Worm (Caenorhabditis elegans) whole organism, L1 larva: Measurements from ENCODE around the gene srh-44.

Source experiments
- C34B4.2 ChIP-seq: sonication (generic microtip); optimal IDR thresholded peaks from 2 replicates; lab custom pipeline; 2017; ENCODE audit warnings: mild to moderate bottlenecking, missing genetic modification characterization, missing compliant biosample characterization
- F16B12.6 ChIP-seq: fragments of 150-350 bp; optimal IDR thresholded peaks from 2 replicates; lab custom pipeline; 2014; ENCODE audit warnings: missing biosample characterization, missing genetic modification characterization
- blmp-1 ChIP-seq: fragments of 150-350 bp; optimal IDR thresholded peaks from 2 replicates; lab custom pipeline; 2014; ENCODE audit warnings: missing biosample characterization, missing genetic modification characterization
- ceh-63 ChIP-seq: fragments of 200-800 bp; sonication (Bioruptor generic); optimal IDR thresholded peaks from 2 replicates; lab custom pipeline; 2018; ENCODE audit warnings: mild to moderate bottlenecking, missing genetic modification characterization, missing compliant biosample characterization
- ceh-88 ChIP-seq: fragments of 200-800 bp; sonication (Bioruptor generic); IDR thresholded peaks from 2 replicates; pipeline ENCODE4 v1.3.6; 2022; ENCODE audit warnings: missing genetic modification characterization, missing compliant biosample characterization
- ceh-90 ChIP-seq: sonication (generic microtip); optimal IDR thresholded peaks from 2 replicates; lab custom pipeline; 2016; ENCODE audit warnings: missing genetic modification characterization, missing compliant biosample characterization
- ces-1 ChIP-seq: fragments of 150-350 bp; optimal IDR thresholded peaks from 2 replicates; lab custom pipeline; 2014; ENCODE audit warnings: missing biosample characterization, missing genetic modification reagents, missing genetic modification characterization
- efl-1 ChIP-seq, 4 experiments: fragments of 150-350 bp; optimal IDR thresholded peaks in 3 of 4; peaks in 1 of 4; 1 replicate in 1 of 4; 2 replicates in 3 of 4; lab custom pipeline; 2014; ENCODE audit warnings: missing biosample characterization in 2 of 4, missing genetic modification characterization in 2 of 4, missing genetic modification reagents in 2 of 4
- efl-3 ChIP-seq: fragments of 200-800 bp; sonication (Bioruptor generic); optimal IDR thresholded peaks from 2 replicates; lab custom pipeline; 2018; ENCODE audit warnings: mild to moderate bottlenecking, missing genetic modification characterization, missing compliant biosample characterization
- elt-2 ChIP-seq: sonication (generic microtip); optimal IDR thresholded peaks from 2 replicates; lab custom pipeline; 2016; ENCODE audit warnings: missing genetic modification characterization, mild to moderate bottlenecking, inconsistent platforms, missing compliant biosample characterization, missing genetic modification reagents
- fkh-10 ChIP-seq: sonication (generic microtip); optimal IDR thresholded peaks from 2 replicates; lab custom pipeline; 2017; ENCODE audit warnings: missing biosample characterization, missing genetic modification reagents, missing genetic modification characterization
- hlh-4 ChIP-seq: sonication (generic microtip); optimal IDR thresholded peaks from 2 replicates; lab custom pipeline; 2016; ENCODE audit warnings: mild to moderate bottlenecking, missing genetic modification characterization, missing compliant biosample characterization
- hpl-2 ChIP-seq: fragments of 150-350 bp; optimal IDR thresholded peaks from 2 replicates; lab custom pipeline; 2014; ENCODE audit warnings: missing biosample characterization, missing genetic modification reagents, missing genetic modification characterization
- irx-1 ChIP-seq: sonication (generic microtip); optimal IDR thresholded peaks from 2 replicates; lab custom pipeline; 2016; ENCODE audit warnings: missing genetic modification characterization, missing compliant biosample characterization
- isw-1 ChIP-seq: fragments of 200-800 bp; sonication (Bioruptor generic); IDR thresholded peaks from 2 replicates; pipeline ENCODE4 v1.3.6; 2022; ENCODE audit warnings: missing genetic modification characterization, missing compliant biosample characterization
- lin-13 ChIP-seq: fragments of 150-350 bp; optimal IDR thresholded peaks from 2 replicates; lab custom pipeline; 2014; ENCODE audit warnings: missing biosample characterization, missing genetic modification reagents, missing genetic modification characterization
- lin-35 ChIP-seq, 2 experiments: fragments of 150-350 bp; optimal IDR thresholded peaks; 2 replicates each; lab custom pipeline; 2014; ENCODE audit warnings: missing biosample characterization in 2 of 2, missing genetic modification characterization in 2 of 2, missing genetic modification reagents in 2 of 2
- mep-1 ChIP-seq: fragments of 150-350 bp; optimal IDR thresholded peaks from 2 replicates; lab custom pipeline; 2014; ENCODE audit warnings: missing biosample characterization, missing genetic modification characterization
- nhr-11 ChIP-seq: fragments of 150-350 bp; optimal IDR thresholded peaks from 2 replicates; lab custom pipeline; 2014; ENCODE audit warnings: missing biosample characterization, missing genetic modification characterization
- nhr-71 ChIP-seq: sonication (generic microtip); optimal IDR thresholded peaks from 2 replicates; lab custom pipeline; 2016; ENCODE audit warnings: mild to moderate bottlenecking, missing genetic modification characterization, moderate library complexity, missing compliant biosample characterization
- nhr-84 ChIP-seq: sonication (generic microtip); optimal IDR thresholded peaks from 2 replicates; lab custom pipeline; 2017; ENCODE audit warnings: missing biosample characterization, missing genetic modification characterization
- nhr-90 ChIP-seq: sonication (generic microtip); optimal IDR thresholded peaks from 2 replicates; lab custom pipeline; 2016; ENCODE audit warnings: mild to moderate bottlenecking, missing genetic modification characterization, missing compliant biosample characterization; ENCODE audit not compliant: poor library complexity
- pag-3 ChIP-seq: sonication (generic microtip); optimal IDR thresholded peaks from 2 replicates; lab custom pipeline; 2017; ENCODE audit warnings: missing genetic modification characterization, mild to moderate bottlenecking, missing compliant biosample characterization, antibody characterized with exemption, borderline replicate concordance; ENCODE audit not compliant: insufficient read depth
- skn-1 ChIP-seq: fragments of 150-350 bp; optimal IDR thresholded peaks from 2 replicates; lab custom pipeline; 2014; ENCODE audit warnings: missing biosample characterization, missing genetic modification characterization
- tbx-2 ChIP-seq: sonication (generic microtip); optimal IDR thresholded peaks from 2 replicates; lab custom pipeline; 2016; ENCODE audit warnings: missing genetic modification characterization, missing compliant biosample characterization
- unc-30 ChIP-seq: sonication (generic microtip); optimal IDR thresholded peaks from 2 replicates; lab custom pipeline; 2017; ENCODE audit warnings: missing biosample characterization, missing genetic modification characterization
- unc-62 ChIP-seq: fragments of 150-350 bp; optimal IDR thresholded peaks from 2 replicates; lab custom pipeline; 2014; ENCODE audit warnings: missing biosample characterization, missing genetic modification reagents, missing genetic modification characterization
- unc-86 ChIP-seq: sonication (generic microtip); optimal IDR thresholded peaks from 2 replicates; lab custom pipeline; 2016; ENCODE audit warnings: missing genetic modification characterization, missing compliant biosample characterization
- unc-98 ChIP-seq: fragments of 200-800 bp; sonication (Bioruptor generic); IDR thresholded peaks from 2 replicates; pipeline ENCODE4 v1.3.6; 2022; ENCODE audit warnings: missing genetic modification characterization, missing compliant biosample characterization
- xbp-1 ChIP-seq: sonication (generic microtip); optimal IDR thresholded peaks from 2 replicates; lab custom pipeline; 2016; ENCODE audit warnings: missing genetic modification characterization, missing compliant biosample characterization
- zip-4 ChIP-seq: fragments of 200-800 bp; sonication (Bioruptor generic); optimal IDR thresholded peaks from 2 replicates; lab custom pipeline; 2018; ENCODE audit warnings: mild to moderate bottlenecking, missing genetic modification characterization, moderate library complexity, missing compliant biosample characterization

Gene srh-44

DNA sequence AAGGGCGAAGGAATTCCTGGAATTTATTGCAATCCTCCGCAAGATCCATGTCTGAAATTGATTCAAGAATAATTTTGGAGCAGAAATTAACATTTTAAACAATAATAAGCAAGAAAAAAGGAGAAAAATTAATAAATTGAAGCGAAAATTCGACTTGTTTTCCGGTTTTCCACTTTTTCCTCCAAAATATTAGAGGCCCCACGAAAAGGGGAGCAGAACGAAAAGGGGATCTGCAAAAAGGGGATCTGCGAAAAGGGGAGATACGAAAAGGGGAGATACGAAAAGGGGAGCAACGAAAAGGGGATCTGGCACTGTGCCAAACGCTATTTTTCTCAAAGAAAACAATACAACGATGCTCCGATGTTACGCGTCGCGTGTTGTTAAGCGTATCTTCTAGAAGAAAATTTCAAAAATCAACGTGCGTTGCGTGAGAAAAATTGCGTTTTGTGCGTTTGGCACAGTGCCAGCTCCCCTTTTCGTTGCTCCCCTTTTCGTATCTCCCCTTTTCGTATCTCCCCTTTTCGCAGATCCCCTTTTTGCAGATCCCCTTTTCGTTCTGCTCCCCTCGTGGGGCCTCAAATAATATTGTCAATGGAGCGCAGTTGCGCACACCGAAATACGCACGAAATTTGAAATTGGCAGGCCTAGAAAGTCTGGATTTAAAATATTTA, 19.7 kb downstream of the srh-44 start, which contains the start of gene Y62F5A.12 (continued):
- TF ChIP-seq fkh-10 (GFP tag; lab: Kevin White, UChicago): peak; percentile 81
- peak; percentile 42 for TF ChIP-seq elt-2
- peak; percentile 82 for TF ChIP-seq tbx-2 (tag; lab: Kevin White, UChicago)
- peak; percentile 10 for TF ChIP-seq efl-3 (GFP tag; lab: Kevin White, UChicago)
- TF ChIP-seq lin-13 (GFP tag; lab: Kevin White, UChicago): peak; percentile 59
- TF ChIP-seq mep-1 (tag; lab: Kevin White, UChicago): peak; percentile 63
- peak; percentile 51 for TF ChIP-seq ceh-90 (tag; lab: Kevin White, UChicago)
- TF ChIP-seq zip-4 (GFP tag; lab: Kevin White, UChicago): peak; percentile 11
- peak; percentile 86 for TF ChIP-seq ceh-63 (GFP tag; lab: Kevin White, UChicago)

- TF ChIP-seq nhr-11 (tag; lab: Kevin White, UChicago) (no peak), unc-98 (GFP tag; lab: Robert Waterston, UW) (no peak), C34B4.2 (tag; lab: Kevin White, UChicago) (no peak), nhr-90 (tag; lab: Kevin White, UChicago) (no peak), ces-1 (no peak), pag-3 (tag; lab: Kevin White, UChicago) (no peak), fkh-10 (GFP tag; lab: Kevin White, UChicago) (no peak)
Observed at ce11 chrII:11535429-11535828, 20.6 kb downstream of the srh-44 start.

- TF ChIP-seq hlh-4 (tag; lab: Kevin White, UChicago) (no peak), efl-1 (optimal IDR thresholded peaks at IDR 0.05; lab: Kevin White, UChicago) (no peak), efl-1 (GFP tag; optimal IDR thresholded peaks at IDR 0.05 in 1 of 2; lab: Kevin White, UChicago) (peak in 1 of 2 experiments; percentile 82)
Observed at ce11 chrII:11535924-11536323, 21.0 kb downstream of the srh-44 start.

DNA sequence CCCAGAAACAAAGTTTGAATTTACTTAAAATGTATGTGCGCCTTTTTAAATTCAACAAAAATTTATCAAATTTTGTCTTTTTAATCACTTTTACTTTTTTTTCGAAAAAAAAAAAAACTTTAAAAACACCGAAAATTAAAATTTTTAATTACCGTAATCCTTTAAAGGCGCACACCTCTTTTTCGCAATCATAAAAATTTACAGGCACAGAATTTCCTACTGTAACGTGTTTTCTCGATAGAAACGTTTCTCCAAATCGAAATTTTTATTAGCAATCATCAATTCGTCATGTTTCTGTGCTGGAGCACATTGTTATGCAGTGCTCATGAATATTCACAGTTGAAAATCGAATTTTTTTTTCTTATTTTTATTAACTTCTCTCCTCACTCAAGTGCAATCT, 21.6 kb downstream of the srh-44 start:
- no peak for TF ChIP-seq irx-1 (tag; lab: Kevin White, UChicago)
- TF ChIP-seq F16B12.6 (tag; lab: Kevin White, UChicago): no peak
- no peak for TF ChIP-seq blmp-1 (tag; lab: Kevin White, UChicago)
- no peak for TF ChIP-seq nhr-84 (tag; lab: Kevin White, UChicago)
- TF ChIP-seq nhr-71: no peak
- no peak for TF ChIP-seq ces-1

DNA sequence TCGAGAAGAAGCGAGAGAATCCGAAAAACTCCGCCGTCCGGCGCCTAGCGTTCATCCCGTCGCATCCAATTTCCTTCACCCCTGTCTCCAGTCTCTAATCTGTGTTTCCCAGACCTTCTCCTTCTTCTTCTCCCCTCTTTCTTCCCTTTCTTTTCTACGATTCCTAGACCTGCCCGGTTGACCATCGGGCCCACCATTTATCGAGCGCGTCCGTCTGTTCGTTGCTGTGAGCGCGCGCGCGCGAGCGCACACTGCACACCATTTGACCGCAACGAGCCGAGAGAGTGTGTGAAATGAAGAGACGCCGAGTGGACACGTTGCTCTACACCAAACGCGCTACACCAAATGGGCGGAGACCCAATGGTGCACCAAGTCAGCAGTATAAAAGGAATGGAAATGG, 22.2 kb downstream of the srh-44 start:
- TF ChIP-seq hlh-4 (tag; lab: Kevin White, UChicago) (no peak), blmp-1 (tag; lab: Kevin White, UChicago) (peak; percentile 28)

DNA sequence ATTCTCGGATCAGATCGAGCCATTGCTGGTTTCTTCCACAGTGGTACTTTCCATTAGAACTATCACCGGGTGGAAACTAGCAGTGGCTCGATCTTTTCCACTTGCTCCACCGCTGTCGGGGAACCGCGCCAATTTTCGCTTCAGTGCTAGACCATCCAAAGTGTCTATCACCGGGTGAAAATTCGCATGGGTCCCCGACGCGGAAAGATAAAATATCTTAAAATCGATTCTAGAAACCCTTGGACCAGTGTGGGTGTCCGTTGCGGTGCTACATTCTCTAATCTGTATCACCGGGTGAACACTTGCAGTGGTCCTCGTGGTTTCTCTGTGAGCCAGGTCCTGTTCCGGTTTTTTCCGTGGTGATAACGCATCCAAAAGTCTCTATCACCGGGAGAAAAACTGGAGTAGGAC, 22.7 kb downstream of the srh-44 start:
- TF ChIP-seq isw-1 (no peak), ceh-88 (GFP tag; lab: Robert Waterston, UW) (no peak), ceh-90 (tag; lab: Kevin White, UChicago) (no peak), elt-2 (no peak), lin-35 (GFP tag; optimal IDR thresholded peaks at IDR 0.05; lab: Kevin White, UChicago) (no peak), zip-4 (GFP tag; lab: Kevin White, UChicago) (no peak), unc-86 (tag; lab: Kevin White, UChicago) (no peak), hpl-2 (no peak), nhr-84 (tag; lab: Kevin White, UChicago) (no peak), unc-30 (tag; lab: Kevin White, UChicago) (no peak), nhr-90 (tag; lab: Kevin White, UChicago) (no peak), unc-62 (GFP tag; lab: Kevin White, UChicago) (no peak), unc-98 (GFP tag; lab: Robert Waterston, UW) (no peak), xbp-1 (no peak), skn-1 (tag; lab: Kevin White, UChicago) (no peak)
